Fruit fly (Drosophila melanogaster) whole organism, prepupa: Measurements from ENCODE around the gene CYLD.

Source experiments
- Blimp-1 ChIP-seq: fragments of 200-800 bp; sonication (Bioruptor generic); optimal IDR thresholded peaks from 3 replicates; lab custom pipeline; 2017; ENCODE audit warnings: missing biosample characterization, missing genetic modification characterization, mild to moderate bottlenecking, moderate library complexity, missing genetic modification reagents
- CG10669 ChIP-seq: fragments of 200-800 bp; sonication (Bioruptor generic); optimal IDR thresholded peaks from 3 replicates; lab custom pipeline; 2018; ENCODE audit warnings: missing biosample characterization, mild to moderate bottlenecking, missing genetic modification characterization, moderate library complexity
- CG11762 ChIP-seq: fragments of 200-800 bp; sonication (Bioruptor generic); optimal IDR thresholded peaks from 3 replicates; lab custom pipeline; 2016; ENCODE audit warnings: missing biosample characterization, missing genetic modification characterization; ENCODE audit not compliant: insufficient read depth
- CG11902 ChIP-seq: fragments of 200-800 bp; sonication (Bioruptor generic); optimal IDR thresholded peaks from 3 replicates; lab custom pipeline; 2016; ENCODE audit warnings: missing biosample characterization, missing genetic modification characterization
- CG1621 ChIP-seq: fragments of 200-800 bp; sonication (Bioruptor generic); optimal IDR thresholded peaks from 3 replicates; lab custom pipeline; 2018; ENCODE audit warnings: missing biosample characterization, mild to moderate bottlenecking, missing genetic modification characterization
- CG16779 ChIP-seq: fragments of 200-800 bp; sonication (Bioruptor generic); optimal IDR thresholded peaks from 3 replicates; lab custom pipeline; 2017; ENCODE audit warnings: missing biosample characterization, mild to moderate bottlenecking, missing genetic modification characterization
- CG6808 ChIP-seq: fragments of 200-800 bp; sonication (Bioruptor generic); optimal IDR thresholded peaks from 3 replicates; lab custom pipeline; 2017; ENCODE audit warnings: missing biosample characterization, missing genetic modification characterization, mild to moderate bottlenecking, moderate library complexity, missing genetic modification reagents
- CG8119 ChIP-seq: fragments of 200-800 bp; sonication (Bioruptor generic); IDR thresholded peaks from 3 replicates; pipeline ENCODE4 v1.3.6; 2022; ENCODE audit warnings: missing biosample characterization, missing genetic modification characterization
- CG8632 ChIP-seq: fragments of 200-800 bp; sonication (Bioruptor generic); optimal IDR thresholded peaks from 3 replicates; lab custom pipeline; 2016; ENCODE audit warnings: missing biosample characterization, missing genetic modification characterization
- CG9139 ChIP-seq: fragments of 200-800 bp; sonication (Bioruptor generic); optimal IDR thresholded peaks from 3 replicates; lab custom pipeline; 2017; ENCODE audit warnings: missing biosample characterization, mild to moderate bottlenecking, missing genetic modification characterization
- Sox102F ChIP-seq: fragments of 200-800 bp; sonication (Bioruptor generic); optimal IDR thresholded peaks from 2 replicates; lab custom pipeline; 2016; ENCODE audit warnings: missing biosample characterization, mild to moderate bottlenecking, missing genetic modification characterization
- ss ChIP-seq, 2 experiments: fragments of 200-800 bp; sonication (Bioruptor generic); optimal IDR thresholded peaks; 2 replicates in 1 of 2; 3 replicates in 1 of 2; lab custom pipeline; 2017 to 2018; ENCODE audit warnings: mild to moderate bottlenecking in 2 of 2, missing biosample characterization in 2 of 2, missing genetic modification characterization in 2 of 2, moderate library complexity in 1 of 2

DNA sequence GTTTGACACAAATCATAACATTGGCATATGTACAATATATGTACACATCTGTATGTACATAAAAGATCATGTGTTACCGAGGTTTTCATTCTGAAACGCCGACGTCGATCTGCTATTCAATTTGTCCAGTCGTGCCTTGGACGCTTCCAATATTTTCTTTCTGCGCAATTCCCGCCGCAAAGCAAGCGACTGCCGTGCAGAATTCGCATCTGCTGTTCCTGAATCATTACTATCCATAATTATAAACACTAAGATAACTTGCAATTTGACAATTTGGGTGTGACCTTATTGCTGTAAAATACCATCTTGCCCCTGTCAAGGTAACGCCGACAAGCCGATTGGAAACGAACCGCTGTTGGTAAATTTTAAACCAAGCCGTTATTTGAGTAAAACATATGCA, 12.2 kb upstream of the CYLD start:
- TF ChIP-seq CG16779 (tag; lab: Kevin White, UChicago) (no peak), CG8119 (no peak), CG6808 (GFP tag; lab: Kevin White, UChicago) (no peak), CG1621 (tag; lab: Kevin White, UChicago) (no peak), CG8632 (GFP tag; lab: Kevin White, UChicago) (no peak), CG11762 (GFP tag; lab: Kevin White, UChicago) (no peak), CG10669 (GFP tag; lab: Kevin White, UChicago) (no peak), ss (GFP tag; optimal IDR thresholded peaks at IDR 0.05; lab: Kevin White, UChicago) (no peak), CG9139 (GFP tag; lab: Kevin White, UChicago) (no peak), Blimp-1 (no peak), CG11902 (GFP tag; lab: Kevin White, UChicago) (no peak), Sox102F (GFP tag; lab: Kevin White, UChicago) (no peak)
